Fruit fly (Drosophila melanogaster) whole organism, embryonic: ENCODE data around the gene dpr10.

Experiments used
- Awh ChIP-seq: fragments of 200-800 bp; sonication (Bioruptor generic); IDR thresholded peaks from 2 replicates; pipeline ENCODE4, ENCODE4 v1.3.6; 2022; ENCODE audit warnings: missing biosample characterization, missing genetic modification characterization
- CG10147 ChIP-seq: fragments of 200-800 bp; sonication (Bioruptor generic); optimal IDR thresholded peaks from 2 replicates; lab custom pipeline; 2019; ENCODE audit warnings: missing biosample characterization, mild to moderate bottlenecking, missing genetic modification characterization, moderate library complexity
- CG1024 ChIP-seq: fragments of 200-800 bp; sonication (Bioruptor generic); IDR thresholded peaks from 2 replicates; pipeline ENCODE4 v1.3.6; 2022; ENCODE audit warnings: missing biosample characterization, missing genetic modification characterization
- CG11695 ChIP-seq: fragments of 200-800 bp; sonication (Bioruptor generic); IDR thresholded peaks from 3 replicates; pipeline ENCODE4 v1.3.6; 2022; ENCODE audit warnings: missing biosample characterization, missing genetic modification characterization
- CG12155 ChIP-seq: fragments of 200-800 bp; sonication (Bioruptor generic); optimal IDR thresholded peaks from 3 replicates; lab custom pipeline; 2016; ENCODE audit warnings: missing biosample characterization, missing genetic modification characterization
- CG13123 ChIP-seq: fragments of 200-800 bp; sonication (Bioruptor generic); optimal IDR thresholded peaks from 2 replicates; lab custom pipeline; 2016; ENCODE audit warnings: missing biosample characterization, missing genetic modification characterization
- CG14667 ChIP-seq: fragments of 200-800 bp; sonication (Bioruptor generic); IDR thresholded peaks from 2 replicates; pipeline ENCODE4 v1.3.6; 2022; ENCODE audit warnings: missing biosample characterization, missing genetic modification characterization
- CG15073 ChIP-seq: fragments of 200-800 bp; sonication (Bioruptor generic); optimal IDR thresholded peaks from 2 replicates; lab custom pipeline; 2016; ENCODE audit warnings: missing biosample characterization, missing genetic modification characterization
- CG1529 ChIP-seq: fragments of 200-800 bp; sonication (Bioruptor generic); optimal IDR thresholded peaks from 3 replicates; lab custom pipeline; 2018; ENCODE audit warnings: missing biosample characterization, missing genetic modification characterization
- CG15479 ChIP-seq: fragments of 200-800 bp; sonication (Bioruptor generic); optimal IDR thresholded peaks from 3 replicates; lab custom pipeline; 2019; ENCODE audit warnings: missing biosample characterization, mild to moderate bottlenecking, missing genetic modification characterization, moderate library complexity
- CG1603 ChIP-seq: fragments of 200-800 bp; sonication (Bioruptor generic); optimal IDR thresholded peaks from 2 replicates; lab custom pipeline; 2019; ENCODE audit warnings: missing biosample characterization, mild to moderate bottlenecking, missing genetic modification characterization, moderate library complexity
- CG16863 ChIP-seq: fragments of 200-800 bp; sonication (Bioruptor generic); optimal IDR thresholded peaks from 3 replicates; lab custom pipeline; 2016; ENCODE audit warnings: missing biosample characterization, missing genetic modification characterization
- CG17361 ChIP-seq: fragments of 200-800 bp; sonication (Bioruptor generic); IDR thresholded peaks from 3 replicates; pipeline ENCODE4 v1.3.6; 2022; ENCODE audit warnings: missing biosample characterization, missing genetic modification characterization
- CG17385 ChIP-seq: fragments of 200-800 bp; sonication (Bioruptor generic); optimal IDR thresholded peaks from 3 replicates; lab custom pipeline; 2018; ENCODE audit warnings: missing biosample characterization, mild to moderate bottlenecking, missing genetic modification characterization
- CG18764 ChIP-seq: fragments of 200-800 bp; sonication (Bioruptor generic); optimal IDR thresholded peaks from 3 replicates; lab custom pipeline; 2016; ENCODE audit warnings: missing biosample characterization, missing genetic modification characterization
- CG32772 ChIP-seq: fragments of 200-800 bp; sonication (Bioruptor generic); IDR thresholded peaks from 2 replicates; pipeline ENCODE4 v1.3.6; 2022; ENCODE audit warnings: missing biosample characterization, missing genetic modification characterization
- CG34376 ChIP-seq: fragments of 200-800 bp; sonication (Bioruptor generic); optimal IDR thresholded peaks from 2 replicates; lab custom pipeline; 2018; ENCODE audit warnings: missing biosample characterization, mild to moderate bottlenecking, missing genetic modification characterization
- CG4707 ChIP-seq: fragments of 200-800 bp; sonication (Bioruptor generic); optimal IDR thresholded peaks from 2 replicates; lab custom pipeline; 2018; ENCODE audit warnings: missing biosample characterization, mild to moderate bottlenecking, missing genetic modification characterization, moderate library complexity
- CG7839 ChIP-seq: fragments of 200-800 bp; sonication (Bioruptor generic); optimal IDR thresholded peaks from 3 replicates; lab custom pipeline; 2018; ENCODE audit warnings: missing biosample characterization, mild to moderate bottlenecking, missing genetic modification characterization, moderate library complexity
- CG8089 ChIP-seq: fragments of 200-800 bp; sonication (Bioruptor generic); optimal IDR thresholded peaks from 3 replicates; lab custom pipeline; 2016; ENCODE audit warnings: missing biosample characterization, missing genetic modification characterization
- CG8359 ChIP-seq: fragments of 200-800 bp; sonication (Bioruptor generic); optimal IDR thresholded peaks from 2 replicates; lab custom pipeline; 2017; ENCODE audit warnings: missing biosample characterization, mild to moderate bottlenecking, missing genetic modification characterization, borderline replicate concordance
- CG8388 ChIP-seq: fragments of 200-800 bp; sonication (Bioruptor generic); optimal IDR thresholded peaks from 2 replicates; lab custom pipeline; 2019; ENCODE audit warnings: missing biosample characterization, mild to moderate bottlenecking, missing genetic modification characterization, moderate library complexity
- CG9727 ChIP-seq: fragments of 200-800 bp; sonication (Bioruptor generic); optimal IDR thresholded peaks from 3 replicates; lab custom pipeline; 2017; ENCODE audit warnings: missing biosample characterization, mild to moderate bottlenecking, missing genetic modification characterization
- Dek ChIP-seq: fragments of 200-800 bp; sonication (Bioruptor generic); optimal IDR thresholded peaks from 3 replicates; lab custom pipeline; 2019; ENCODE audit warnings: missing biosample characterization, mild to moderate bottlenecking, missing genetic modification characterization, moderate library complexity
- Dfd ChIP-seq, 2 experiments: fragments of >200 bp; optimal IDR thresholded peaks; 2 replicates each; lab custom pipeline; 2017; ENCODE audit warnings: missing biosample characterization in 2 of 2, missing genetic modification characterization in 2 of 2
- Dll ChIP-seq: fragments of 200-800 bp; sonication (Bioruptor generic); IDR thresholded peaks from 4 replicates; pipeline ENCODE4 v1.3.6; 2022; ENCODE audit warnings: missing biosample characterization, missing genetic modification characterization; ENCODE audit not compliant: partially characterized antibody
- Ets65A ChIP-seq: fragments of 200-800 bp; sonication (Bioruptor generic); peaks from one replicate; lab custom pipeline; 2016; ENCODE audit warnings: missing biosample characterization, missing genetic modification characterization
- Hsf ChIP-seq: fragments of 200-800 bp; sonication (Bioruptor generic); optimal IDR thresholded peaks from 3 replicates; lab custom pipeline; 2016; ENCODE audit warnings: missing biosample characterization, missing genetic modification characterization
- Myb ChIP-seq: fragments of 200-800 bp; sonication (Bioruptor generic); optimal IDR thresholded peaks from 2 replicates; lab custom pipeline; 2016; ENCODE audit warnings: missing biosample characterization, missing genetic modification characterization
- Nf-YA ChIP-seq: fragments of 200-800 bp; sonication (Bioruptor generic); IDR thresholded peaks from 2 replicates; pipeline ENCODE4 v1.3.6; 2022; ENCODE audit warnings: missing biosample characterization, missing genetic modification characterization
- Oli ChIP-seq: fragments of 200-800 bp; sonication (Bioruptor generic); optimal IDR thresholded peaks from 2 replicates; lab custom pipeline; 2018; ENCODE audit warnings: missing biosample characterization, mild to moderate bottlenecking, missing genetic modification characterization, moderate library complexity
- Six4 ChIP-seq: fragments of 200-800 bp; sonication (Bioruptor generic); optimal IDR thresholded peaks from 2 replicates; lab custom pipeline; 2016; ENCODE audit warnings: missing biosample characterization, missing genetic modification characterization
- TFAM ChIP-seq: fragments of 200-800 bp; sonication (Bioruptor generic); optimal IDR thresholded peaks from 2 replicates; lab custom pipeline; 2017; ENCODE audit warnings: missing biosample characterization, missing genetic modification characterization, inconsistent platforms
- caup ChIP-seq: fragments of 200-800 bp; sonication (Bioruptor generic); optimal IDR thresholded peaks from 3 replicates; lab custom pipeline; 2017; ENCODE audit warnings: missing biosample characterization, mild to moderate bottlenecking, missing genetic modification characterization, moderate library complexity; ENCODE audit not compliant: severe bottlenecking
- crc ChIP-seq: fragments of 200-800 bp; sonication (Bioruptor generic); optimal IDR thresholded peaks from 2 replicates; lab custom pipeline; 2016; ENCODE audit warnings: missing biosample characterization, missing genetic modification characterization
- dati ChIP-seq: fragments of 200-800 bp; sonication (Bioruptor generic); IDR thresholded peaks from 2 replicates; pipeline ENCODE4 v1.3.6; 2022; ENCODE audit warnings: missing biosample characterization, missing genetic modification characterization
- fd96Cb ChIP-seq: fragments of 200-800 bp; sonication (Bioruptor generic); optimal IDR thresholded peaks from 2 replicates; lab custom pipeline; 2018; ENCODE audit warnings: missing biosample characterization, mild to moderate bottlenecking, missing genetic modification characterization, moderate library complexity
- grn ChIP-seq: fragments of 200-800 bp; sonication (Bioruptor generic); optimal IDR thresholded peaks from 3 replicates; lab custom pipeline; 2017; ENCODE audit warnings: missing biosample characterization, missing genetic modification characterization
- h ChIP-seq: fragments of >200 bp; optimal IDR thresholded peaks from 2 replicates; lab custom pipeline; 2017
- insv ChIP-seq, 2 experiments: fragments of 200-800 bp; sonication (Bioruptor generic); optimal IDR thresholded peaks; 3 replicates each; lab custom pipeline; 2016 to 2018; ENCODE audit warnings: missing biosample characterization in 2 of 2, missing genetic modification characterization in 2 of 2
- jumu ChIP-seq: fragments of 200-800 bp; sonication (Bioruptor generic); optimal IDR thresholded peaks from 3 replicates; lab custom pipeline; 2016; ENCODE audit warnings: missing biosample characterization, missing genetic modification characterization
- nau ChIP-seq: fragments of 200-800 bp; sonication (Bioruptor generic); optimal IDR thresholded peaks from 3 replicates; lab custom pipeline; 2017; ENCODE audit warnings: missing biosample characterization, mild to moderate bottlenecking, missing genetic modification characterization, missing genetic modification reagents
- p53 ChIP-seq: fragments of 200-800 bp; sonication (Bioruptor generic); optimal IDR thresholded peaks from 2 replicates; lab custom pipeline; 2016; ENCODE audit warnings: missing biosample characterization, missing genetic modification characterization
- sd ChIP-seq: fragments of 200-800 bp; sonication (Bioruptor generic); optimal IDR thresholded peaks from 3 replicates; lab custom pipeline; 2018; ENCODE audit warnings: missing biosample characterization, mild to moderate bottlenecking, missing genetic modification characterization, moderate library complexity
- sim ChIP-seq: fragments of 200-800 bp; sonication (Bioruptor generic); IDR thresholded peaks from 2 replicates; pipeline ENCODE4 v1.3.6; 2022; ENCODE audit warnings: missing biosample characterization, missing genetic modification characterization
- stc ChIP-seq: fragments of 200-800 bp; sonication (Bioruptor generic); IDR thresholded peaks from 2 replicates; pipeline ENCODE4 v1.3.6; 2022; ENCODE audit warnings: missing biosample characterization, missing genetic modification characterization
- tap ChIP-seq: fragments of 200-800 bp; optimal IDR thresholded peaks from 3 replicates; lab custom pipeline; 2019; ENCODE audit warnings: missing biosample characterization, mild to moderate bottlenecking, missing genetic modification characterization, moderate library complexity
- trh ChIP-seq: fragments of 200-800 bp; sonication (Bioruptor generic); optimal IDR thresholded peaks from 2 replicates; lab custom pipeline; 2016; ENCODE audit warnings: missing biosample characterization, missing genetic modification characterization
- vvl ChIP-seq: fragments of 200-800 bp; sonication (Bioruptor generic); IDR thresholded peaks from 2 replicates; pipeline ENCODE4 v1.3.6; 2022; ENCODE audit warnings: missing biosample characterization, missing genetic modification characterization
- wor ChIP-seq: fragments of 200-800 bp; sonication (Bioruptor generic); IDR thresholded peaks from 2 replicates; pipeline ENCODE4 v1.3.6; 2022; ENCODE audit warnings: missing biosample characterization, missing genetic modification characterization

The dpr10 gene

dm6 chr3L:10206226-10206968 lies 20.5 kb upstream of the dpr10 start (continued):
- TF ChIP-seq fd96Cb: peak; percentile 72
- no peak for TF ChIP-seq CG34376 (GFP tag; lab: Kevin White, UChicago)
- TF ChIP-seq CG7839 (tag; lab: Kevin White, UChicago): peak; percentile 64
- TF ChIP-seq CG17385 (GFP tag; lab: Kevin White, UChicago): peak; percentile 40
- peak; percentile 78 for TF ChIP-seq CG17361
- peak; percentile 64 for TF ChIP-seq tap
- peak; percentile 25; the same call in 1 of the 2 replicates for TF ChIP-seq stc (GFP tag; lab: Robert Waterston, UW)
- no peak for TF ChIP-seq p53
- TF ChIP-seq nau (GFP tag; lab: Kevin White, UChicago): peak; percentile 19
- TF ChIP-seq crc: no peak
- TF ChIP-seq jumu: no peak
- peak; percentile 34; the same call in 1 of the 2 replicates for TF ChIP-seq CG32772 (GFP tag; lab: Robert Waterston, UW)
- TF ChIP-seq CG9727 (GFP tag; lab: Kevin White, UChicago): peak; percentile 9
- TF ChIP-seq CG13123 (GFP tag; lab: Kevin White, UChicago): no peak
- no peak for TF ChIP-seq TFAM (GFP tag; lab: Kevin White, UChicago)
- peak; percentile 50 for TF ChIP-seq Oli
- peak; percentile 3 for TF ChIP-seq CG4707 (GFP tag; lab: Kevin White, UChicago)
- no peak for TF ChIP-seq Myb (GFP tag; lab: Kevin White, UChicago)
- TF ChIP-seq h: no peak
- TF ChIP-seq CG16863 (GFP tag; lab: Kevin White, UChicago): no peak
- TF ChIP-seq CG15479 (GFP tag; lab: Kevin White, UChicago): no peak
- TF ChIP-seq CG12155 (GFP tag; lab: Kevin White, UChicago): no peak
- TF ChIP-seq CG1603 (tag; lab: Kevin White, UChicago): peak; percentile 44
- peak; percentile 45 for TF ChIP-seq Six4 (GFP tag; lab: Kevin White, UChicago)
- no peak; the same call in 1 of the 2 replicates for TF ChIP-seq Nf-YA
- TF ChIP-seq sim (GFP tag; lab: Robert Waterston, UW): no peak
- no peak for TF ChIP-seq CG14667 (GFP tag; lab: Robert Waterston, UW)
- TF ChIP-seq CG1024: 0 out of 2 replicates have a peak, but pooled peaks have one; percentile 16
- TF ChIP-seq CG10147 (GFP tag; lab: Kevin White, UChicago): peak; percentile 26
- TF ChIP-seq Hsf (GFP tag; lab: Kevin White, UChicago): peak; percentile 16
- no peak for TF ChIP-seq insv (GFP tag; optimal IDR thresholded peaks at IDR 0.05; lab: Kevin White, UChicago)
- no peak for TF ChIP-seq Dfd (GFP tag; optimal IDR thresholded peaks at IDR 0.05; lab: Kevin White, UChicago)
- no peak for TF ChIP-seq trh (GFP tag; lab: Kevin White, UChicago)
- TF ChIP-seq CG18764 (GFP tag; lab: Kevin White, UChicago): peak; percentile 13
- peak; percentile 41; the same call in 1 of the 2 replicates for TF ChIP-seq wor (GFP tag; lab: Robert Waterston, UW)
- peak; percentile 71; the same call in 1 of the 2 replicates for TF ChIP-seq vvl (GFP tag; lab: Robert Waterston, UW)
- peak; percentile 9 for TF ChIP-seq CG8359
- no peak for TF ChIP-seq Ets65A (GFP tag; lab: Kevin White, UChicago)
- TF ChIP-seq Dll (GFP tag; lab: Robert Waterston, UW): no peak
- peak; percentile 50 for TF ChIP-seq CG1529 (GFP tag; lab: Kevin White, UChicago)
- peak; percentile 35; the same call in 1 of the 2 replicates for TF ChIP-seq Awh (GFP tag; lab: Robert Waterston, UW)
- no peak for TF ChIP-seq caup (GFP tag; lab: Kevin White, UChicago)
- peak; percentile 77 for TF ChIP-seq sd (tag; lab: Kevin White, UChicago)
- TF ChIP-seq grn: no peak
- TF ChIP-seq CG15073: no peak
- no peak for TF ChIP-seq CG8089 (GFP tag; lab: Kevin White, UChicago)
- TF ChIP-seq dati (GFP tag; lab: Robert Waterston, UW): no peak
- no peak for TF ChIP-seq Dek (tag; lab: Kevin White, UChicago)
- peak; percentile 43; the same call in 1 of the 3 replicates for TF ChIP-seq CG11695 (GFP tag; lab: Robert Waterston, UW)
- TF ChIP-seq CG8388 (GFP tag; lab: Kevin White, UChicago): peak; percentile 70
